Worm (Caenorhabditis elegans) whole organism, late embryonic: ENCODE results near the gene grdn-1.

Source experiments
- T23F11.4 ChIP-seq: fragments of 200-800 bp; sonication (Bioruptor generic); optimal IDR thresholded peaks from 2 replicates; lab custom pipeline; 2018; ENCODE audit warnings: mild to moderate bottlenecking, missing genetic modification characterization, missing compliant biosample characterization
- Y22D7AL.16 ChIP-seq: sonication (generic microtip); optimal IDR thresholded peaks from 2 replicates; lab custom pipeline; 2016; ENCODE audit warnings: missing genetic modification characterization, missing compliant biosample characterization
- ama-1 ChIP-seq: fragments of 150-350 bp; optimal IDR thresholded peaks from 2 replicates; lab custom pipeline; 2014
- ceh-48 ChIP-seq: sonication (generic microtip); optimal IDR thresholded peaks from 2 replicates; lab custom pipeline; 2016; ENCODE audit warnings: missing genetic modification characterization, inconsistent platforms, missing compliant biosample characterization
- elt-2 ChIP-seq: sonication (generic microtip); optimal IDR thresholded peaks from 2 replicates; lab custom pipeline; 2016; ENCODE audit warnings: missing genetic modification reagents, missing genetic modification characterization, missing compliant biosample characterization
- eyg-1 ChIP-seq: sonication (generic microtip); optimal IDR thresholded peaks from 2 replicates; lab custom pipeline; 2016; ENCODE audit warnings: missing genotype, missing genetic modification characterization, missing compliant biosample characterization
- lim-6 ChIP-seq: sonication (generic microtip); optimal IDR thresholded peaks from 2 replicates; lab custom pipeline; 2016; ENCODE audit warnings: missing genetic modification characterization, missing compliant biosample characterization
- lin-11 ChIP-seq: fragments of 200-800 bp; sonication (Bioruptor generic); optimal IDR thresholded peaks from 2 replicates; lab custom pipeline; 2018; ENCODE audit warnings: mild to moderate bottlenecking, missing genetic modification characterization, missing compliant biosample characterization
- npax-4 ChIP-seq: sonication (generic microtip); optimal IDR thresholded peaks from 2 replicates; lab custom pipeline; 2016; ENCODE audit warnings: missing genetic modification characterization, missing compliant biosample characterization
- pag-3 ChIP-seq: sonication (generic microtip); optimal IDR thresholded peaks from 2 replicates; lab custom pipeline; 2016; ENCODE audit warnings: missing compliant biosample characterization, missing genetic modification characterization, borderline replicate concordance
- pqm-1 ChIP-seq: sonication (generic microtip); optimal IDR thresholded peaks from 2 replicates; lab custom pipeline; 2016; ENCODE audit warnings: missing genetic modification characterization, missing compliant biosample characterization
- ref-2 ChIP-seq: sonication (generic microtip); optimal IDR thresholded peaks from 2 replicates; lab custom pipeline; 2016; ENCODE audit warnings: missing genetic modification characterization, missing compliant biosample characterization

- TF ChIP-seq npax-4 (tag; lab: Kevin White, UChicago): no peak
- TF ChIP-seq T23F11.4 (GFP tag; lab: Kevin White, UChicago): no peak
- no peak for TF ChIP-seq lim-6 (tag; lab: Kevin White, UChicago)
- no peak for TF ChIP-seq ama-1
- TF ChIP-seq pag-3 (tag; lab: Kevin White, UChicago): no peak
- no peak for TF ChIP-seq Y22D7AL.16 (tag; lab: Kevin White, UChicago)
- TF ChIP-seq eyg-1 (tag; lab: Kevin White, UChicago): no peak
- no peak for TF ChIP-seq pqm-1
- TF ChIP-seq elt-2 (tag; lab: Kevin White, UChicago): no peak
- no peak for TF ChIP-seq lin-11
- no peak for TF ChIP-seq ref-2 (tag; lab: Kevin White, UChicago)
- no peak for TF ChIP-seq ceh-48 (tag; lab: Kevin White, UChicago)
Observed at ce11 chrV:18553750-18554149, 38.8 kb upstream of the grdn-1 start, which contains the start of gene Y51A2D.8.
